Worm (Caenorhabditis elegans) whole organism, young adult: ENCODE measurements around the gene pir-1.
A peak's percentile ranks its signal among the peaks of the same experiment; 100 is the strongest.

Experiments
- B0336.3 ChIP-seq: fragments of 200-800 bp; sonication (Bioruptor generic); IDR thresholded peaks from 2 replicates; pipeline ENCODE4 v1.3.6; 2022; ENCODE audit warnings: missing genetic modification characterization, missing compliant biosample characterization
- C17E4.6 ChIP-seq: fragments of 200-800 bp; sonication (Bioruptor generic); IDR thresholded peaks from 2 replicates; pipeline ENCODE4 v1.3.6; 2022; ENCODE audit warnings: missing genetic modification reagents, missing genetic modification characterization, missing compliant biosample characterization
- F33H1.4 ChIP-seq: fragments of 200-800 bp; sonication (Bioruptor generic); IDR thresholded peaks from 2 replicates; pipeline ENCODE4 v1.3.6; 2022; ENCODE audit warnings: missing genetic modification reagents, missing genetic modification characterization, missing compliant biosample characterization
- F39B2.1 ChIP-seq: fragments of 200-800 bp; sonication (Bioruptor generic); IDR thresholded peaks from 2 replicates; pipeline ENCODE4 v1.3.6; 2022; ENCODE audit warnings: missing genetic modification reagents, missing genetic modification characterization, missing compliant biosample characterization
- F55B11.4 ChIP-seq: sonication (generic microtip); optimal IDR thresholded peaks from 2 replicates; lab custom pipeline; 2016; ENCODE audit warnings: missing compliant biosample characterization, missing genetic modification characterization, borderline replicate concordance; ENCODE audit not compliant: insufficient read depth
- K11D2.4 ChIP-seq: fragments of 200-800 bp; sonication (Bioruptor generic); IDR thresholded peaks from 2 replicates; pipeline ENCODE4 v1.3.6; 2022; ENCODE audit warnings: missing genetic modification reagents, missing genetic modification characterization, missing compliant biosample characterization
- T26A5.8 ChIP-seq: sonication (generic microtip); optimal IDR thresholded peaks from 2 replicates; lab custom pipeline; 2016; ENCODE audit warnings: missing genetic modification characterization, missing compliant biosample characterization
- Y53F4B.3 ChIP-seq: fragments of 200-800 bp; sonication (Bioruptor generic); IDR thresholded peaks from 2 replicates; pipeline ENCODE4 v1.3.6; 2022; ENCODE audit warnings: missing genetic modification reagents, missing genetic modification characterization, missing compliant biosample characterization
- Y56A3A.18 ChIP-seq: fragments of 200-800 bp; sonication (Bioruptor generic); IDR thresholded peaks from 2 replicates; pipeline ENCODE4 v1.3.6; 2022; ENCODE audit warnings: missing genetic modification reagents, missing genetic modification characterization, missing compliant biosample characterization
- Y67H2A.10 ChIP-seq: fragments of 200-800 bp; sonication (Bioruptor generic); conservative IDR thresholded peaks from 2 replicates; pipeline ENCODE4 v1.3.6; 2022; ENCODE audit warnings: missing genetic modification reagents, missing genetic modification characterization, missing compliant biosample characterization
- Y79H2A.3 ChIP-seq: fragments of 200-800 bp; sonication (Bioruptor generic); conservative IDR thresholded peaks from 2 replicates; pipeline ENCODE4 v1.3.6; 2022; ENCODE audit warnings: missing genetic modification reagents, missing genetic modification characterization, missing compliant biosample characterization
- ZK185.1 ChIP-seq: sonication (generic microtip); optimal IDR thresholded peaks from 2 replicates; lab custom pipeline; 2016; ENCODE audit warnings: mild to moderate bottlenecking, missing genetic modification characterization, missing compliant biosample characterization; ENCODE audit not compliant: poor library complexity, severe bottlenecking
- akir-1 ChIP-seq: fragments of 200-800 bp; sonication (Bioruptor generic); optimal IDR thresholded peaks from 2 replicates; lab custom pipeline; 2018; ENCODE audit warnings: mild to moderate bottlenecking, missing genetic modification characterization, moderate library complexity, missing compliant biosample characterization
- aptf-2 ChIP-seq: fragments of 200-800 bp; sonication (Bioruptor generic); conservative IDR thresholded peaks from 2 replicates; pipeline ENCODE4 v1.3.6; 2022; ENCODE audit warnings: missing genetic modification reagents, missing genetic modification characterization, missing compliant biosample characterization
- aptf-3 ChIP-seq: fragments of 200-800 bp; sonication (Bioruptor generic); IDR thresholded peaks from 2 replicates; pipeline ENCODE4 v1.3.6; 2022; ENCODE audit warnings: missing genetic modification characterization, missing compliant biosample characterization
- attf-6 ChIP-seq: fragments of 200-800 bp; sonication (Bioruptor generic); IDR thresholded peaks from 2 replicates; pipeline ENCODE4 v1.3.6; 2022; ENCODE audit warnings: missing genetic modification reagents, missing genetic modification characterization, missing compliant biosample characterization
- bed-2 ChIP-seq: fragments of 200-800 bp; sonication (Bioruptor generic); IDR thresholded peaks from 2 replicates; pipeline ENCODE4 v1.3.6; 2022; ENCODE audit warnings: missing genetic modification reagents, missing genetic modification characterization, missing compliant biosample characterization
- ccch-3 ChIP-seq: fragments of 200-800 bp; sonication (Bioruptor generic); optimal IDR thresholded peaks from 2 replicates; lab custom pipeline; 2018; ENCODE audit warnings: mild to moderate bottlenecking, missing genetic modification characterization, missing compliant biosample characterization
- ceh-100 ChIP-seq: fragments of 200-800 bp; sonication (Bioruptor generic); IDR thresholded peaks from 2 replicates; pipeline ENCODE4 v1.3.6; 2022; ENCODE audit warnings: missing genetic modification reagents, missing genetic modification characterization, missing compliant biosample characterization
- ceh-27 ChIP-seq: fragments of 200-800 bp; sonication (Bioruptor generic); optimal IDR thresholded peaks from 2 replicates; lab custom pipeline; 2018; ENCODE audit warnings: mild to moderate bottlenecking, missing genetic modification characterization, moderate library complexity, missing compliant biosample characterization
- ceh-79 ChIP-seq: sonication (generic microtip); optimal IDR thresholded peaks from 2 replicates; lab custom pipeline; 2017; ENCODE audit warnings: mild to moderate bottlenecking, missing genetic modification characterization, missing compliant biosample characterization
- die-1 ChIP-seq: sonication (generic microtip); optimal IDR thresholded peaks from 2 replicates; lab custom pipeline; 2016; ENCODE audit warnings: missing genotype, mild to moderate bottlenecking, missing genetic modification characterization, missing compliant biosample characterization
- dpff-1 ChIP-seq: sonication (generic microtip); optimal IDR thresholded peaks from 2 replicates; lab custom pipeline; 2017; ENCODE audit warnings: mild to moderate bottlenecking, missing genetic modification characterization, missing compliant biosample characterization
- egrh-3 ChIP-seq: fragments of 200-800 bp; sonication (Bioruptor generic); IDR thresholded peaks from 2 replicates; pipeline ENCODE4 v1.3.6; 2022; ENCODE audit warnings: missing genetic modification reagents, missing genetic modification characterization, missing compliant biosample characterization
- hrde-1 ChIP-seq: sonication (generic microtip); optimal IDR thresholded peaks from 2 replicates; lab custom pipeline; 2016; ENCODE audit warnings: missing genetic modification characterization, mild to moderate bottlenecking, missing compliant biosample characterization, moderate library complexity, missing genotype, missing genetic modification reagents, borderline replicate concordance
- lin-40 ChIP-seq: sonication (generic microtip); optimal IDR thresholded peaks from 2 replicates; lab custom pipeline; 2016; ENCODE audit warnings: missing genetic modification characterization, mild to moderate bottlenecking, missing compliant biosample characterization, missing genotype, missing genetic modification reagents
- lin-54 ChIP-seq: fragments of 200-800 bp; sonication (Bioruptor generic); optimal IDR thresholded peaks from 2 replicates; lab custom pipeline; 2018; ENCODE audit warnings: mild to moderate bottlenecking, missing genetic modification characterization, missing compliant biosample characterization
- mes-4 ChIP-seq: sonication (generic microtip); optimal IDR thresholded peaks from 2 replicates; lab custom pipeline; 2016; ENCODE audit warnings: missing genotype, missing genetic modification characterization, missing compliant biosample characterization
- nfya-1 ChIP-seq: sonication (generic microtip); optimal IDR thresholded peaks from 2 replicates; lab custom pipeline; 2017; ENCODE audit warnings: antibody characterized with exemption, missing compliant biosample characterization, missing genetic modification characterization, borderline replicate concordance; ENCODE audit not compliant: insufficient read depth
- nhr-179 ChIP-seq: sonication (generic microtip); optimal IDR thresholded peaks from 2 replicates; lab custom pipeline; 2016; ENCODE audit warnings: mild to moderate bottlenecking, missing genetic modification characterization, missing compliant biosample characterization
- nhr-27 ChIP-seq: fragments of 200-800 bp; sonication (Bioruptor generic); optimal IDR thresholded peaks from 2 replicates; lab custom pipeline; 2018; ENCODE audit warnings: mild to moderate bottlenecking, missing genetic modification characterization, moderate library complexity, missing compliant biosample characterization
- nhr-80 ChIP-seq: sonication (generic microtip); optimal IDR thresholded peaks from 2 replicates; lab custom pipeline; 2016; ENCODE audit warnings: missing genetic modification characterization, missing compliant biosample characterization
- nhr-90 ChIP-seq: sonication (generic microtip); optimal IDR thresholded peaks from 2 replicates; lab custom pipeline; 2016; ENCODE audit warnings: missing genotype, mild to moderate bottlenecking, missing genetic modification characterization, missing compliant biosample characterization
- pha-4 ChIP-seq: fragments of 150-350 bp; sonication (generic microtip); optimal IDR thresholded peaks from 2 replicates; lab custom pipeline; 2014; ENCODE audit warnings: missing biosample characterization, missing genetic modification reagents, missing genetic modification characterization
- rec-8 ChIP-seq, 2 experiments: sonication (generic microtip); optimal IDR thresholded peaks; 2 replicates each; lab custom pipeline; 2016; ENCODE audit warnings: mild to moderate bottlenecking in 2 of 2, missing genetic modification characterization in 2 of 2, missing genetic modification reagents in 2 of 2, missing genotype in 2 of 2, missing biosample characterization in 1 of 2, missing compliant biosample characterization in 1 of 2, moderate library complexity in 1 of 2
- snpc-1.1 ChIP-seq: sonication (generic microtip); optimal IDR thresholded peaks from 2 replicates; lab custom pipeline; 2017; ENCODE audit warnings: missing genetic modification characterization, mild to moderate bottlenecking, missing compliant biosample characterization, antibody characterized with exemption, moderate library complexity, missing genotype, missing genetic modification reagents; ENCODE audit not compliant: insufficient read depth
- snpc-1.3 ChIP-seq: sonication (generic microtip); optimal IDR thresholded peaks from 2 replicates; lab custom pipeline; 2017; ENCODE audit warnings: missing genetic modification characterization, mild to moderate bottlenecking, missing compliant biosample characterization, antibody characterized with exemption, moderate library complexity, missing genotype, missing genetic modification reagents; ENCODE audit not compliant: insufficient read depth
- somi-1 ChIP-seq: fragments of 200-800 bp; sonication (Bioruptor generic); optimal IDR thresholded peaks from 2 replicates; lab custom pipeline; 2018; ENCODE audit warnings: mild to moderate bottlenecking, missing genetic modification characterization, missing compliant biosample characterization
- tbx-9 ChIP-seq: sonication (generic microtip); optimal IDR thresholded peaks from 2 replicates; lab custom pipeline; 2016; ENCODE audit warnings: borderline replicate concordance, missing genetic modification characterization, inconsistent platforms, missing compliant biosample characterization
- unc-130 ChIP-seq: sonication (generic microtip); optimal IDR thresholded peaks from 2 replicates; lab custom pipeline; 2016; ENCODE audit warnings: missing genetic modification reagents, missing genetic modification characterization, missing compliant biosample characterization
- unc-62 ChIP-seq: fragments of 150-350 bp; optimal IDR thresholded peaks from 2 replicates; lab custom pipeline; 2014; ENCODE audit warnings: missing biosample characterization, missing genetic modification reagents, missing genetic modification characterization
- ztf-22 ChIP-seq: fragments of 200-800 bp; sonication (Bioruptor generic); optimal IDR thresholded peaks from 2 replicates; lab custom pipeline; 2018; ENCODE audit warnings: mild to moderate bottlenecking, missing genetic modification characterization, moderate library complexity, missing compliant biosample characterization
- ztf-25 ChIP-seq: fragments of 200-800 bp; sonication (Bioruptor generic); IDR thresholded peaks from 2 replicates; pipeline ENCODE4 v1.3.6; 2022; ENCODE audit warnings: missing genetic modification reagents, missing genetic modification characterization, missing compliant biosample characterization

Gene pir-1

ce11 chrII:9128132-9128531 is 49.0 kb upstream of the pir-1 start (continued):
- peak; percentile 11 for TF ChIP-seq ceh-27 (GFP tag; lab: Kevin White, UChicago)
- TF ChIP-seq nhr-90, result no peak
- no peak for TF ChIP-seq mes-4 (tag; lab: Kevin White, UChicago)
- no peak; the same call in 1 of the 2 replicates for TF ChIP-seq egrh-3
- TF ChIP-seq F33H1.4 (GFP tag; lab: Robert Waterston, UW), result no peak
- no peak for TF ChIP-seq ceh-79
- TF ChIP-seq unc-130 (GFP tag; lab: Kevin White, UChicago), result no peak
- no peak for TF ChIP-seq ceh-100
- TF ChIP-seq akir-1 (GFP tag; lab: Kevin White, UChicago), result no peak
- no peak for TF ChIP-seq ztf-22 (GFP tag; lab: Kevin White, UChicago)
- TF ChIP-seq nhr-27 (tag; lab: Kevin White, UChicago), result no peak
- no peak for TF ChIP-seq T26A5.8
- no peak for TF ChIP-seq Y79H2A.3 (GFP tag; lab: Robert Waterston, UW)
- no peak for TF ChIP-seq unc-62 (GFP tag; lab: Kevin White, UChicago)
- no peak for TF ChIP-seq tbx-9 (tag; lab: Kevin White, UChicago)
- no peak for TF ChIP-seq nfya-1 (tag; lab: Kevin White, UChicago)
- TF ChIP-seq ccch-3, result no peak
- no peak for TF ChIP-seq snpc-1.3 (tag; lab: Kevin White, UChicago)
- TF ChIP-seq dpff-1 (tag; lab: Kevin White, UChicago), result no peak
- peak; percentile 74 for TF ChIP-seq nhr-80 (tag; lab: Kevin White, UChicago)
- TF ChIP-seq nhr-179, result no peak
- no peak for TF ChIP-seq Y53F4B.3 (GFP tag; lab: Robert Waterston, UW)
- no peak for TF ChIP-seq pha-4 (tag; lab: Kevin White, UChicago)
- no peak for TF ChIP-seq C17E4.6 (GFP tag; lab: Robert Waterston, UW)
- TF ChIP-seq hrde-1 (tag; lab: Kevin White, UChicago), result no peak
- no peak for TF ChIP-seq snpc-1.1 (tag; lab: Kevin White, UChicago)
- peak; percentile 57 for TF ChIP-seq lin-40 (tag; lab: Kevin White, UChicago)
- no peak for TF ChIP-seq Y56A3A.18 (GFP tag; lab: Robert Waterston, UW)
- no peak for TF ChIP-seq rec-8 (tag; optimal IDR thresholded peaks at IDR 0.05; lab: Kevin White, UChicago)
- no peak for TF ChIP-seq bed-2 (GFP tag; lab: Robert Waterston, UW)
- TF ChIP-seq ZK185.1 (tag; lab: Kevin White, UChicago), result no peak
- no peak for TF ChIP-seq lin-54 (GFP tag; lab: Kevin White, UChicago)
- TF ChIP-seq ztf-25 (GFP tag; lab: Robert Waterston, UW), result no peak
- TF ChIP-seq K11D2.4 (GFP tag; lab: Robert Waterston, UW), result peak; percentile 20; the same call in 1 of the 2 replicates
- TF ChIP-seq B0336.3 (GFP tag; lab: Robert Waterston, UW), result no peak
- TF ChIP-seq Y67H2A.10 (GFP tag; lab: Robert Waterston, UW), result no peak
- TF ChIP-seq F39B2.1 (GFP tag; lab: Robert Waterston, UW), result no peak
- no peak for TF ChIP-seq attf-6 (GFP tag; lab: Robert Waterston, UW)
- no peak for TF ChIP-seq aptf-2 (GFP tag; lab: Robert Waterston, UW)
- TF ChIP-seq die-1 (tag; lab: Kevin White, UChicago), result no peak
- peak; percentile 55 for TF ChIP-seq somi-1
- TF ChIP-seq aptf-3, result no peak
- no peak for TF ChIP-seq F55B11.4 (tag; lab: Kevin White, UChicago)
